Worm (Caenorhabditis elegans) whole organism, L2 larva: ENCODE measurements around the gene srh-28.

ENCODE experiments used
- peb-1 ChIP-seq: fragments of 150-350 bp; optimal IDR thresholded peaks from 2 replicates; lab custom pipeline; 2014; ENCODE audit warnings: missing biosample characterization, missing genetic modification characterization
- skn-1 ChIP-seq: sonication (generic microtip); optimal IDR thresholded peaks from 2 replicates; lab custom pipeline; 2017; ENCODE audit warnings: missing biosample characterization, missing genetic modification characterization

DNA sequence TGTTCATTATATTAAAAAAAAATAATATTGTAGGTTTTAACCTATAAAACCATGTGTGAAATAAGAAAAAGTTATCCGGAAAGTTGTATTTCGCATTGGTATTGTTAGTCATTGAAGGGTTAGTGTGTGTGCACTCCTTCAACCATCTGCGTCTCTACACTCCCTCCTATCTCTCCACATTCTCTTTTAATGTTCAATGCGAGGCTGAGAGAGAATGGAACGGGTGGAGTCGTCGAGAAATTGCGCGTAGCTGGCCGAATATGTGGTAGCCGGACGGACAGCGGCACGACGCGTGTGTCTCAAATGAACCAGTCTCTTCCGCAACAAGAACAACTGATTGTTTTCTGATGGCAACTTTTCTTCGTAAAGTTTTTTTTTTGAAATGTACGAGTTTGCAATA lies 21.3 kb upstream of the srh-28 start:
- no peak for TF ChIP-seq skn-1 (tag; lab: Kevin White, UChicago)
- TF ChIP-seq peb-1 (tag; lab: Kevin White, UChicago): no peak
